Worm (Caenorhabditis elegans) whole organism, midembryonic: ENCODE data around the gene F40D4.17.

ENCODE experiments used
- T22C8.4 ChIP-seq: fragments of 200-800 bp; sonication (Bioruptor generic); IDR thresholded peaks from 2 replicates; pipeline ENCODE4 v1.3.6; 2022; ENCODE audit warnings: missing genetic modification characterization, missing compliant biosample characterization
- cog-1 ChIP-seq: sonication (generic microtip); optimal IDR thresholded peaks from 2 replicates; lab custom pipeline; 2016; ENCODE audit warnings: missing genetic modification characterization, missing compliant biosample characterization
- flt-1 ChIP-seq: fragments of 200-800 bp; sonication (Bioruptor generic); IDR thresholded peaks from 2 replicates; pipeline ENCODE4 v1.3.6; 2022; ENCODE audit warnings: missing genetic modification characterization, missing compliant biosample characterization
- klf-2 ChIP-seq: fragments of 200-800 bp; sonication (Bioruptor generic); conservative IDR thresholded peaks from 2 replicates; pipeline ENCODE4 v1.3.6; 2022; ENCODE audit warnings: missing genetic modification reagents, missing genetic modification characterization, missing compliant biosample characterization
- med-1 ChIP-seq: sonication (generic microtip); optimal IDR thresholded peaks from 2 replicates; lab custom pipeline; 2017; ENCODE audit warnings: missing genetic modification characterization, mild to moderate bottlenecking, missing compliant biosample characterization, antibody characterized with exemption, missing genetic modification reagents; ENCODE audit not compliant: insufficient read depth
- ztf-23 ChIP-seq: fragments of 200-800 bp; sonication (Bioruptor generic); IDR thresholded peaks from 2 replicates; pipeline ENCODE4 v1.3.6; 2022; ENCODE audit warnings: missing genetic modification reagents, missing genetic modification characterization, missing compliant biosample characterization
- ztf-29 ChIP-seq: fragments of 200-800 bp; sonication (Bioruptor generic); IDR thresholded peaks from 2 replicates; pipeline ENCODE4 v1.3.6; 2022; ENCODE audit warnings: missing genetic modification reagents, missing genetic modification characterization, missing compliant biosample characterization

ce11 chrV:17182045-17182444 is 26.8 kb upstream of the F40D4.17 start, which contains the start of gene srh-159:
- TF ChIP-seq T22C8.4 (GFP tag; lab: Robert Waterston, UW): no peak
- TF ChIP-seq flt-1 (GFP tag; lab: Robert Waterston, UW): no peak
- no peak for TF ChIP-seq cog-1 (tag; lab: Kevin White, UChicago)
- no peak for TF ChIP-seq ztf-23 (GFP tag; lab: Robert Waterston, UW)
- TF ChIP-seq klf-2 (GFP tag; lab: Robert Waterston, UW): no peak
- no peak for TF ChIP-seq med-1 (GFP tag; lab: Kevin White, UChicago)
- no peak for TF ChIP-seq ztf-29
